Worm (Caenorhabditis elegans) whole organism, early embryonic: Measurements from ENCODE around the gene F59F3.6.

Experiments
- B0310.2 ChIP-seq: sonication (generic microtip); optimal IDR thresholded peaks from 2 replicates; lab custom pipeline; 2016; ENCODE audit warnings: mild to moderate bottlenecking, missing genetic modification characterization, missing compliant biosample characterization
- F13C5.2 ChIP-seq: sonication (generic microtip); optimal IDR thresholded peaks from 2 replicates; lab custom pipeline; 2017; ENCODE audit warnings: mild to moderate bottlenecking, missing genetic modification characterization, inconsistent platforms, missing compliant biosample characterization
- aly-1 ChIP-seq: sonication (generic microtip); optimal IDR thresholded peaks from 2 replicates; lab custom pipeline; 2016; ENCODE audit warnings: missing genetic modification characterization, missing compliant biosample characterization
- ama-1 ChIP-seq: fragments of 150-350 bp; optimal IDR thresholded peaks from 2 replicates; lab custom pipeline; 2014
- ceh-13 ChIP-seq: fragments of 200-800 bp; sonication (Bioruptor generic); optimal IDR thresholded peaks from 2 replicates; lab custom pipeline; 2018; ENCODE audit warnings: mild to moderate bottlenecking, missing genetic modification characterization, missing compliant biosample characterization
- ceh-36 ChIP-seq: sonication (generic microtip); optimal IDR thresholded peaks from 2 replicates; lab custom pipeline; 2016; ENCODE audit warnings: missing genetic modification characterization, inconsistent platforms, missing compliant biosample characterization
- ets-7 ChIP-seq: sonication (generic microtip); optimal IDR thresholded peaks from 2 replicates; lab custom pipeline; 2016; ENCODE audit warnings: missing genotype, missing genetic modification characterization, missing compliant biosample characterization
- flt-1 ChIP-seq: fragments of 200-800 bp; sonication (Bioruptor generic); IDR thresholded peaks from 2 replicates; pipeline ENCODE4 v1.3.6; 2022; ENCODE audit warnings: missing genetic modification characterization, missing compliant biosample characterization
- hmbx-1 ChIP-seq: sonication (generic microtip); optimal IDR thresholded peaks from 2 replicates; lab custom pipeline; 2016; ENCODE audit warnings: mild to moderate bottlenecking, missing genetic modification characterization, missing compliant biosample characterization
- hmg-4 ChIP-seq: fragments of 200-800 bp; sonication (Bioruptor generic); optimal IDR thresholded peaks from 2 replicates; lab custom pipeline; 2018; ENCODE audit warnings: mild to moderate bottlenecking, missing genetic modification characterization, missing compliant biosample characterization
- hnd-1 ChIP-seq: sonication (generic microtip); optimal IDR thresholded peaks from 2 replicates; lab custom pipeline; 2016; ENCODE audit warnings: missing genetic modification characterization, missing compliant biosample characterization
- pes-1 ChIP-seq: fragments of 200-800 bp; sonication (Bioruptor generic); IDR thresholded peaks from 2 replicates; pipeline ENCODE4 v1.3.6; 2022; ENCODE audit warnings: missing genetic modification reagents, missing genetic modification characterization, missing compliant biosample characterization
- scrt-1 ChIP-seq: fragments of 200-800 bp; sonication (Bioruptor generic); IDR thresholded peaks from 2 replicates; pipeline ENCODE4 v1.3.6; 2022; ENCODE audit warnings: missing genetic modification characterization, missing compliant biosample characterization
- sea-1 ChIP-seq: fragments of 200-800 bp; sonication (Bioruptor generic); conservative IDR thresholded peaks from 2 replicates; pipeline ENCODE4 v1.3.6; 2022; ENCODE audit warnings: missing genetic modification characterization, missing compliant biosample characterization
- tbx-11 ChIP-seq: fragments of 200-800 bp; sonication (Bioruptor generic); IDR thresholded peaks from 2 replicates; pipeline ENCODE4 v1.3.6; 2022; ENCODE audit warnings: missing genetic modification characterization, missing compliant biosample characterization
- tbx-37 ChIP-seq: fragments of 200-800 bp; sonication (Bioruptor generic); conservative IDR thresholded peaks from 2 replicates; pipeline ENCODE4 v1.3.6; 2022; ENCODE audit warnings: missing genetic modification reagents, missing genetic modification characterization, missing compliant biosample characterization
- tra-4 ChIP-seq: sonication (generic microtip); optimal IDR thresholded peaks from 2 replicates; lab custom pipeline; 2017; ENCODE audit warnings: missing genetic modification characterization, missing compliant biosample characterization

The F59F3.6 gene

DNA sequence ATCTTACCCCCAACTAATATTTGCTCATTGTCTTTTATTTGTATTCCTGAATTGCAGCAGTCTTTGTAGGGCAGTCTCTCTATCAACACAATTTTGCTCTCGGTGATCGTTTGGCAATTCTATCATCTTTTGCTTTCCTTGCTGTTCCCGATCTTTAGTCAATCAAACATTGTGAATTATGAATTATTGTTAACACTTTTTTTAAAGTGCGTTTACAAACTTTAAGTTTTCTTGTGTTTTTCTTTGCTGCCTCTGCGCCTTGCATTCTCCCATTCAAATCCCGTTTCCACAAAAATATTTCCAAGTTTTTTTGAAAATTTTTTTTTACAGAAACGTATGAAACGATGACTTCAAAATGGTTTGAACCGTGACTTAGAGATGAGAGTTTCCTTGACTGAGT, 17.0 kb downstream of the F59F3.6 start, which contains the start of gene ver-4:
Gene ver-4 (plus strand): TSS at position 301 of the 400 bp plus-strand sequence.
- TF ChIP-seq pes-1 (GFP tag; lab: Robert Waterston, UW), result no peak
- TF ChIP-seq B0310.2 (tag; lab: Kevin White, UChicago), result no peak
- no peak for TF ChIP-seq tbx-37
- TF ChIP-seq ets-7 (tag; lab: Kevin White, UChicago), result no peak
- TF ChIP-seq F13C5.2 (tag; lab: Kevin White, UChicago), result no peak
- TF ChIP-seq ceh-13 (GFP tag; lab: Kevin White, UChicago), result no peak
- no peak for TF ChIP-seq flt-1 (GFP tag; lab: Robert Waterston, UW)
- TF ChIP-seq scrt-1 (GFP tag; lab: Robert Waterston, UW), result no peak
- TF ChIP-seq hmg-4 (GFP tag; lab: Kevin White, UChicago), result no peak
- TF ChIP-seq tra-4, result no peak
- no peak for TF ChIP-seq ama-1 (lab: Kevin White, UChicago)
- no peak for TF ChIP-seq ceh-36 (tag; lab: Kevin White, UChicago)
- TF ChIP-seq sea-1 (GFP tag; lab: Robert Waterston, UW), result no peak

DNA sequence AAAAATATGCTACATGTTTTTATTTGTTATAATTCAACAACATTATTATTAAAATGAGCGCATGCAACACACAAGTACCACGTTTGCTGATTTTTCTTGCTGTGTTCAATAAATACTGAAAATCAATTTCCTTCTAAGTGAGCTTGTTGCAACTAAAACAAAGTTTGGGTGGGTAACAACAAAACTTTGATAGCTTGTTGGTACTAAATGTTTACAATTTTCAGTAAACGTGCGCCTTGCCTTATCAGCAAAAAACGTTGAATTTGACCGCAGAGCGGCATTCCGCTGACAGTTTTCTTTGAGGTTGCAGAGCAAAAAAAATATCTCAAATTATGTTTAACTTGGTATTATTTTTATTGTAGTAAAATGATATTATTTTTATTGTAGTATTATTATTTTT, 17.7 kb downstream of the F59F3.6 start:
- TF ChIP-seq B0310.2 (tag; lab: Kevin White, UChicago), result no peak
- no peak for TF ChIP-seq hmg-4 (GFP tag; lab: Kevin White, UChicago)
- TF ChIP-seq tra-4, result no peak
- no peak for TF ChIP-seq tbx-37
- TF ChIP-seq pes-1 (GFP tag; lab: Robert Waterston, UW), result no peak
- no peak for TF ChIP-seq ceh-36 (tag; lab: Kevin White, UChicago)
- TF ChIP-seq ets-7 (tag; lab: Kevin White, UChicago), result no peak
- TF ChIP-seq F13C5.2 (tag; lab: Kevin White, UChicago), result no peak
- TF ChIP-seq ama-1 (lab: Kevin White, UChicago), result no peak
- TF ChIP-seq flt-1 (GFP tag; lab: Robert Waterston, UW), result no peak
- no peak for TF ChIP-seq tbx-11 (GFP tag; lab: Robert Waterston, UW)
- no peak for TF ChIP-seq sea-1 (GFP tag; lab: Robert Waterston, UW)

DNA sequence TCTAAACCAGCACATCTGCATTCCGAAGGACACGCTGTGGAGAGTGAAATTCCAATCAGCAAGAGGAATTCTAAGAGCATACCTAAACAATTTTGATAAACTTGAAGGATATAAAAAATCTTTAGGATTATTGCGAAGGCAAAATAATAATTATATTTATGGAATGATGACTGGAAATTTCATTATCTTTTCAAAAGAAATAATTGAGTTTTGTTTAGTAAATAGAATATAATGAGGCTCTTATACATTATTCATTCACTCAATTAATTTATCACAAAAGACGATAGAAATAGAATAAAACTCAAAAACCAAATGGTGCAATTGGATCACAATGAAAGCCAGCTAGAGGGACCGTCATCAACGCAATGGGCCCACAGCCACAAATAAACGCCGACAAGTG, 19.9 kb downstream of the F59F3.6 start, which contains the start of gene pxn-2:
Gene pxn-2 (minus strand): TSS at position 101 of the 400 bp plus-strand sequence.
- no peak for TF ChIP-seq tra-4
- TF ChIP-seq ceh-36 (tag; lab: Kevin White, UChicago), result no peak
- TF ChIP-seq hnd-1, result no peak
- no peak for TF ChIP-seq tbx-37

DNA sequence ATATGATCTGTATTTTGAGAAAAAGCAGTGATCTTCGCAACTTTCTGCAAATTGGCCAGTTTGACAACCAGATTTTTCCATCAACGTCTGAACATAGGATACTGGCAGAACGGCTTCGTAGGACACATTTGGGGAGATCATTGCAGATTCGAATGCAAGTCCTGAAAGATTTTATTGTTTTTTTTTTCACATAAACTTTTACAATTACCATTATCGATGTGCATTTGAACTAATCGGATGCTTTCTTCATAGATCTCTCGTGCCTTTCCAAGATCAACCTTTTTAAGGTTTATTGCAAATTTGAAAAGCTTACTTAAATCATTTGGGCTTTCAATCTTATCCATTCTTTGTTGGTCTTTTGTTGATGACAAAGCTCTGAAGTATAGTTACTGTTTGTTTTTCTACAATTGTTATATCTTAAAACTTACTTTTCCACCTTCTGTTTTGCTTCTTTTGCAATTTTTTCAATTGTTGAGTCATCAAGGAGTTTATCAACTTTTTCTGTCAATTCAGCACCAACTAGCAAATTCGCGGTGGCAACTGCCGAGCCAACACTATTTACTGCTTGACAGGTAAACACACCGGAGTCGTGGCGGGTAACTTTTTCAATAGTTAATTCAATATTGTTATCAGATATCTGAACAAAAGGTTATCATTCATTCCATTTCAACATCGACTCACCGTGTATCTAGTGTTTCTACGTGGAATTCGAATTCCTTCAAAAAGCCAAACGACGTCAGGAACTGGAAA, 22.5 kb downstream of the F59F3.6 start:
- TF ChIP-seq ceh-13 (GFP tag; lab: Kevin White, UChicago) (no peak), tra-4 (no peak), tbx-11 (GFP tag; lab: Robert Waterston, UW) (no peak), ets-7 (tag; lab: Kevin White, UChicago) (no peak), ama-1 (lab: Kevin White, UChicago) (no peak), F13C5.2 (tag; lab: Kevin White, UChicago) (no peak), scrt-1 (GFP tag; lab: Robert Waterston, UW) (no peak)

DNA sequence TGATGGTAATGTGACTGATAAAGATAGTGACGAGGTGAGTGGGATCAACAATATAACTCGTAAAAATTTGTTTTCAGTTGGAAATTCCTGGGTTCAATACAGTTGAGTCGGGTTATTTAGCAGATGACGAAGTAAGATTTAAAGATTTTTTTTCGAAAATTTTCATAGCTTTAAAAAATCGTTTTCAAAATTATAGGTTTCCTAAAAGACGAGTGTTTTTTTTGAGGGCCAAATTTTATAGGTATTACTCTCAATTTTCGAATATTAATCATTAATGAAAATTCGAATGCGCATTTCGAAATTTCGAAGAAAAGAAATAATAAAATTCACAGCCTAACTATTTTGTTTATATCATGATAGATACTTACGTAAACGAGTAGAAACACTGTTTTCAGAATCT, 28.0 kb downstream of the F59F3.6 start:
- no peak for TF ChIP-seq hnd-1
- TF ChIP-seq ets-7 (tag; lab: Kevin White, UChicago), result no peak
- TF ChIP-seq hmg-4 (GFP tag; lab: Kevin White, UChicago), result no peak
- TF ChIP-seq ceh-36 (tag; lab: Kevin White, UChicago), result no peak
- no peak for TF ChIP-seq ama-1 (lab: Kevin White, UChicago)
- TF ChIP-seq F13C5.2 (tag; lab: Kevin White, UChicago), result no peak
- TF ChIP-seq B0310.2 (tag; lab: Kevin White, UChicago), result no peak
- no peak for TF ChIP-seq pes-1 (GFP tag; lab: Robert Waterston, UW)
- no peak for TF ChIP-seq scrt-1 (GFP tag; lab: Robert Waterston, UW)
- no peak for TF ChIP-seq tra-4
- TF ChIP-seq hmbx-1, result no peak
- no peak for TF ChIP-seq tbx-11 (GFP tag; lab: Robert Waterston, UW)
- no peak for TF ChIP-seq ceh-13 (GFP tag; lab: Kevin White, UChicago)
- TF ChIP-seq aly-1 (tag; lab: Kevin White, UChicago), result no peak
- TF ChIP-seq tbx-37, result no peak
- no peak for TF ChIP-seq sea-1 (GFP tag; lab: Robert Waterston, UW)
- no peak for TF ChIP-seq flt-1 (GFP tag; lab: Robert Waterston, UW)

DNA sequence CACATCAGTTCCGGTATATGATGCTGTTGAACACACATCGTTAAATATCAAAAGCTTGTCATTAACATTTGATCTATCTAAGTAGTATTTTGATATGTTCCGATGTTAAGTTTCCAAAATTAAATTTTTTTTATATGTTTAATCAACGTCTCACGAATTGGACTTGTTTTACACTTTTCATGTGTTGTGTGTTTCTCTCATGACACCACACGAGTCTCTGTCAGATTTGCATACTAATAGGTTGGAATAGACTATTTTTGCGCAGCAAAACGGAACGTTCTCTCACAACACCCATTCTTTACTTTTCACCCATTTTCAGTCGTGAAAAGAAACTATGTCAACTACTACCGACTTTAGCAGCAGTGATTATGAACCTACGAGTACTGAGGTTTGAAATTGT, 28.4 kb downstream of the F59F3.6 start, which contains the start of gene K09C8.8:
Gene K09C8.8 (plus strand): TSS at position 301 of the 400 bp plus-strand sequence.
- no peak for TF ChIP-seq tbx-11 (GFP tag; lab: Robert Waterston, UW)
- no peak for TF ChIP-seq hnd-1
- no peak for TF ChIP-seq sea-1 (GFP tag; lab: Robert Waterston, UW)
- TF ChIP-seq flt-1 (GFP tag; lab: Robert Waterston, UW), result no peak
- no peak for TF ChIP-seq F13C5.2 (tag; lab: Kevin White, UChicago)
- TF ChIP-seq pes-1 (GFP tag; lab: Robert Waterston, UW), result no peak

DNA sequence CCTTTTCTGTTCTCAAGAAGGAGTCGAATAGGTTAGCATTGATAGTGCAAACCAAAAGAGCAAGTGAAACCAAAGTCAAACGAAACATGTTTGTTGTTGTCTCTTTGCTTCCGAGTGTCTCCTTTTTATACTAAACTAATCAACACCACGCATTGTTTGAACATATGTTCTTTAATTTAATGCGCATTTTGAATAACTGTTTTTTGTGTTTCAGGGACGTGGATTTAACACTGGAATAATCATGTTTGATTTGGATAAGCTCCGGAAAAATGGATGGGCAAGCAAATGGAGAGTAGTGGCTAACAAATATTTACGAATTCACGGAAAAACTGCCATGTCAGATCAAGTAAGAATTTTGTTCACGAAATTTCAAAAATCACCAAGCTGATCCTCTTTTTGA, 31.4 kb downstream of the F59F3.6 start, which contains the start of gene K09C8.9:
Gene K09C8.9 (minus strand): TSS at position 101 of the 400 bp plus-strand sequence.
- TF ChIP-seq hmbx-1 (no peak), ceh-13 (GFP tag; lab: Kevin White, UChicago) (no peak), tra-4 (no peak), tbx-37 (no peak), scrt-1 (GFP tag; lab: Robert Waterston, UW) (no peak)

DNA sequence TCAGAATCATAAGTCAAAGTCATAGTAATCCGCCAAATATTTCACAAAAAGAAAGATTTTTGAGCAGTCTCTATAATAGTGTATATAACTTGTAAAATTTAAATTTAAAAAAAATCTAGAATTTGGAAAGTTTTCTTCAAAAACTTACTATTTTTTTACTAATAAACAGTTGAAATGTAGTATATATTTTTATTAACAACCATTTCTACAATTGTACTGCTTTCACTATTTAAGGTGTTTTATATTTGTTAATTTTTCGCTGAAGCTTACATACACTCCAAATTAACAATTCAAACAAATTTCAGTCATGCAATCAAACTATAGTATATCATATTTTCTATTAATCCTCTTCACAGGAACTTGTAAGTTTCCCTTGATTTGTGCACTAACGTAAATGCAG, 32.8 kb downstream of the F59F3.6 start, which contains the start of gene lge-1:
Gene lge-1 (plus strand): TSS at position 301 of the 400 bp plus-strand sequence.
- no peak for TF ChIP-seq scrt-1 (GFP tag; lab: Robert Waterston, UW)
- no peak for TF ChIP-seq flt-1 (GFP tag; lab: Robert Waterston, UW)
- TF ChIP-seq sea-1 (GFP tag; lab: Robert Waterston, UW), result no peak
- TF ChIP-seq pes-1 (GFP tag; lab: Robert Waterston, UW), result no peak
- TF ChIP-seq hmg-4 (GFP tag; lab: Kevin White, UChicago), result no peak
